Worm (Caenorhabditis elegans) whole organism, L4/young adult: Measurements from ENCODE around the gene ZK593.2.

Experiments used
- dao-5 ChIP-seq: sonication (generic microtip); optimal IDR thresholded peaks from 2 replicates; lab custom pipeline; 2016; ENCODE audit warnings: missing genotype, missing genetic modification characterization, moderate library complexity, missing compliant biosample characterization
- him-1 ChIP-seq: sonication (generic microtip); optimal IDR thresholded peaks from 2 replicates; lab custom pipeline; 2016; ENCODE audit warnings: missing genotype, missing genetic modification reagents, missing genetic modification characterization, missing compliant biosample characterization

- no peak for TF ChIP-seq dao-5 (tag; lab: Kevin White, UChicago)
- no peak for TF ChIP-seq him-1 (tag; lab: Kevin White, UChicago)
These were observed 18.9 kb upstream of the ZK593.2 start, which contains the start of gene srlf-14 for ce11 chrIV:10894255-10894654.
